Worm (Caenorhabditis elegans) whole organism, L4 larva: ENCODE measurements around the gene T24E12.2.

Experiments
- ZK546.5 ChIP-seq, 2 experiments: sonication (generic microtip); optimal IDR thresholded peaks; 2 replicates each; lab custom pipeline; 2017; ENCODE audit warnings: missing biosample characterization in 2 of 2, missing genetic modification characterization in 2 of 2
- spr-3 ChIP-seq: fragments of 200-800 bp; sonication (Bioruptor generic); optimal IDR thresholded peaks from 2 replicates; lab custom pipeline; 2018; ENCODE audit warnings: mild to moderate bottlenecking, missing genetic modification characterization, missing compliant biosample characterization

DNA sequence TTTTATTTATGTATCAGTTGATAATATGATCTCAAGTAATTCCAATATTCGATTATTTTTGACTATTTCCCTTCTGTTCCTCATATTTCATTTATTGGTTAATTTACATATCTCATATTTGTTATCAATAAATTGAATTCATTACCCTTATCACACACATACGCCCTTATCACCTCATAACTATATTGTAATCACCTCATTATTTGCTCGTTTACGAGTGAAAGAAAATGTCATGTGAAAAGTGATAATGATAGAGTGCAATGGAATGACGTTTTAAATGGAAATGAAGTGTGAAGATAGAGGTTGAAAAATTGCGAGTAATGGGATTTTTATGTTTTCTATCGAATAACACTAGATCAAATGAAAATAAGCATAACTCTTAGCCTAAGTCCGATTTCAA, 3.8 kb downstream of the T24E12.2 start:
- no peak for TF ChIP-seq ZK546.5 (tag; optimal IDR thresholded peaks at IDR 0.05; lab: Kevin White, UChicago)
- TF ChIP-seq spr-3 (GFP tag; lab: Kevin White, UChicago) = no peak
